Fruit fly (Drosophila melanogaster): ENCODE results near the gene Gale.
A peak's percentile ranks its signal among the peaks of the same experiment; 100 is the strongest.

Gene Gale

dm6 chr3L:609163-609562 is 39.2 kb upstream of the Gale start:
- peak; percentile 1 for TF ChIP-seq CG14655 (GFP tag; optimal IDR thresholded peaks at IDR 0.05)
- TF ChIP-seq Snoo (tag; optimal IDR thresholded peaks at IDR 0.05), result no peak
- TF ChIP-seq CG32121 (GFP tag; IDR thresholded peaks at IDR 0.05), result no peak
- TF ChIP-seq CG10348 (GFP tag; IDR thresholded peaks at IDR 0.05), result no peak
- TF ChIP-seq D1 (tag; optimal IDR thresholded peaks at IDR 0.05), result no peak
- TF ChIP-seq Pif1A (GFP tag; optimal IDR thresholded peaks at IDR 0.05), result no peak
- no peak for TF ChIP-seq CG34367 (tag; optimal IDR thresholded peaks at IDR 0.05)
- 0 out of 3 replicates have a peak, but pooled peaks have one; percentile 40 for TF ChIP-seq CG4496 (GFP tag; IDR thresholded peaks at IDR 0.05)
- no peak for TF ChIP-seq Ets98B (GFP tag; IDR thresholded peaks at IDR 0.05)
- no peak for TF ChIP-seq CG9948 (tag; optimal IDR thresholded peaks at IDR 0.05)
- TF ChIP-seq Pif1B (GFP tag; optimal IDR thresholded peaks at IDR 0.05), result no peak
- no peak for TF ChIP-seq gl (tag; optimal IDR thresholded peaks at IDR 0.05)
- TF ChIP-seq fd96Ca (GFP tag; IDR thresholded peaks at IDR 0.05), result no peak
- no peak for TF ChIP-seq rn (GFP tag; IDR thresholded peaks at IDR 0.05)
- TF ChIP-seq CG13204 (GFP tag; optimal IDR thresholded peaks at IDR 0.05), result peak; percentile 36
- TF ChIP-seq EcR (GFP tag; optimal IDR thresholded peaks at IDR 0.05), result no peak
- TF ChIP-seq CG8159 (tag; optimal IDR thresholded peaks at IDR 0.05), result no peak
- no peak for TF ChIP-seq CG15710 (tag; optimal IDR thresholded peaks at IDR 0.05)
- TF ChIP-seq CG17806 (tag; optimal IDR thresholded peaks at IDR 0.05), result no peak
- TF ChIP-seq CG8301 (tag; optimal IDR thresholded peaks at IDR 0.05), result no peak
- TF ChIP-seq CG12605 (GFP tag; IDR thresholded peaks at IDR 0.05), result no peak

DNA sequence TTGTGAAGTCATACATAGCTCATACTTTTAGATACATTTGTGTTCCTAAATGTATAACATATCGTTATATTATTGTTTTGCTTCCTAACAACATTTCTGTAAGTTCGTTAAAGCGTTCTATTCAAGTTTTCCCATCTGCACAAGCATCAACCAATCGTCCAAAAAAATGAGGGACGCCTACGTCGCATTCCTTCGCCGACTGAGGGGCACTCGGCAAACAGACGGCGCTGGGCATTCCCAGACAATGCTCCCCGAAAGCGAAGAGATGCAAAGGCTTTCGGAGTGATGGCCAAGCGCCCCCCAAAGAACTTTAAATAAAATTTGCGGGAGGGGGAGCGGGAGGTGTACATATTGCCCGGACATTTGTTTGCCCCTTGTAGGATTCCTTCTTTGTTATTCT is 37.6 kb upstream of the Gale start:
- TF ChIP-seq CG17806 (tag; optimal IDR thresholded peaks at IDR 0.05) (no peak), CG9948 (tag; optimal IDR thresholded peaks at IDR 0.05) (no peak), gl (tag; optimal IDR thresholded peaks at IDR 0.05) (no peak), CG12605 (GFP tag; IDR thresholded peaks at IDR 0.05) (no peak), CG8301 (tag; optimal IDR thresholded peaks at IDR 0.05) (no peak), CG13204 (GFP tag; optimal IDR thresholded peaks at IDR 0.05) (no peak), CG10348 (GFP tag; IDR thresholded peaks at IDR 0.05) (no peak), CG15710 (tag; optimal IDR thresholded peaks at IDR 0.05) (no peak), Pif1A (GFP tag; optimal IDR thresholded peaks at IDR 0.05) (no peak), CG32121 (GFP tag; IDR thresholded peaks at IDR 0.05) (no peak), CG8159 (tag; optimal IDR thresholded peaks at IDR 0.05) (no peak), Snoo (tag; optimal IDR thresholded peaks at IDR 0.05) (no peak), D1 (tag; optimal IDR thresholded peaks at IDR 0.05) (no peak), CG34367 (tag; optimal IDR thresholded peaks at IDR 0.05) (no peak)

dm6 chr3L:611639-612611 is 36.4 kb upstream of the Gale start:
- TF ChIP-seq gl (tag; optimal IDR thresholded peaks at IDR 0.05) (peak; percentile 33), CG10348 (GFP tag; IDR thresholded peaks at IDR 0.05) (peak; percentile 68), rn (GFP tag; IDR thresholded peaks at IDR 0.05) (peak; percentile 69), Ets98B (GFP tag; IDR thresholded peaks at IDR 0.05) (peak; percentile 93), CG8159 (tag; optimal IDR thresholded peaks at IDR 0.05) (peak; percentile 28), CG17806 (tag; optimal IDR thresholded peaks at IDR 0.05) (no peak), CG34367 (tag; optimal IDR thresholded peaks at IDR 0.05) (peak; percentile 19), CG14655 (GFP tag; optimal IDR thresholded peaks at IDR 0.05) (peak; percentile 87), Pif1A (GFP tag; optimal IDR thresholded peaks at IDR 0.05) (peak; percentile 70), CG12605 (GFP tag; IDR thresholded peaks at IDR 0.05) (peak; percentile 81), fd96Ca (GFP tag; IDR thresholded peaks at IDR 0.05) (peak; percentile 94), CG32121 (GFP tag; IDR thresholded peaks at IDR 0.05) (peak; percentile 96), Snoo (tag; optimal IDR thresholded peaks at IDR 0.05) (peak; percentile 63), CG8301 (tag; optimal IDR thresholded peaks at IDR 0.05) (peak; percentile 84), EcR (GFP tag; optimal IDR thresholded peaks at IDR 0.05) (no peak), CG4496 (GFP tag; IDR thresholded peaks at IDR 0.05) (peak; percentile 96), D1 (tag; optimal IDR thresholded peaks at IDR 0.05) (no peak), CG15710 (tag; optimal IDR thresholded peaks at IDR 0.05) (peak; percentile 42), CG13204 (GFP tag; optimal IDR thresholded peaks at IDR 0.05) (peak; percentile 40), CG9948 (tag; optimal IDR thresholded peaks at IDR 0.05) (no peak), Pif1B (GFP tag; optimal IDR thresholded peaks at IDR 0.05) (peak; percentile 56)

DNA sequence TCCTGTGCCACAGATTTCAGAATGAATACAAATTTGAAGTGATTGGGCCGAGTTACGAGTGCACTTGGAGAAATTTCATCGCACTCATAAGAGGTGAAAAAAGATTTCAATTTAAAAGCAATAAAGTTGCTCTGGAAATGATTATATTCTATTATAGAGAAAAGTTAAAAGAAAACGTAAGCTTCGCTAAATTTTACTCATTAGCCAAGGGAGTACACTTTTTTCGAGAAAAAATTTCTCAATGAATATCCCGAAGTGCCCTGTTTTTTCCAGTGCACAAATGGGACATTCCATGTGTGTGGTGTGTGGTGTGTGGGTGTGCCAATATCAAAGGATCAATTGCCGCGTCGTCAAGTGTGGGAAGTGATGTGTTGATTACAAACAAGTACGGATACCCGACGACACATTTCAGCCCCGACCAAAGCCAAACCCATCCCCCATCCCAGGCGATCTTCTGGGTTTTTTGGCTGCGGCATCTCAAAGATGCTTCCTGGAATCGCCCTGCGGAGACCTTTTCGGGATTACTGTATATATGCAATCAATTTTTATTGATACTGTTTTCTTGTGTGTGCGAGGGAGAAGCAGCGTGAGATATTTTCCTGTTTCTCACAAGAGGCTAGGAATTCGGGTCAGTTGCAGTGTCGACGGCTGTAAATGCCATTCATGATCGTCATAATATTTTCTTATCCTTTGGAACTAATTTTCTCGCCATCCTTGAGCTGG is 34.6 kb upstream of the Gale start:
- TF ChIP-seq CG32121 (GFP tag; IDR thresholded peaks at IDR 0.05), result no peak
- peak; percentile 17 for TF ChIP-seq CG8301 (tag; optimal IDR thresholded peaks at IDR 0.05)
- no peak for TF ChIP-seq gl (tag; optimal IDR thresholded peaks at IDR 0.05)
- no peak for TF ChIP-seq CG8159 (tag; optimal IDR thresholded peaks at IDR 0.05)
- TF ChIP-seq Ets98B (GFP tag; IDR thresholded peaks at IDR 0.05), result no peak
- no peak for TF ChIP-seq CG10348 (GFP tag; IDR thresholded peaks at IDR 0.05)
- no peak for TF ChIP-seq CG15710 (tag; optimal IDR thresholded peaks at IDR 0.05)
- peak; percentile 28 for TF ChIP-seq CG17806 (tag; optimal IDR thresholded peaks at IDR 0.05)
- TF ChIP-seq CG4496 (GFP tag; IDR thresholded peaks at IDR 0.05), result no peak
- no peak for TF ChIP-seq CG13204 (GFP tag; optimal IDR thresholded peaks at IDR 0.05)
- no peak for TF ChIP-seq Pif1A (GFP tag; optimal IDR thresholded peaks at IDR 0.05)
- TF ChIP-seq CG9948 (tag; optimal IDR thresholded peaks at IDR 0.05), result no peak
- no peak for TF ChIP-seq EcR (GFP tag; optimal IDR thresholded peaks at IDR 0.05)
- no peak for TF ChIP-seq CG34367 (tag; optimal IDR thresholded peaks at IDR 0.05)
- TF ChIP-seq Pif1B (GFP tag; optimal IDR thresholded peaks at IDR 0.05), result no peak
- peak; percentile 36 for TF ChIP-seq CG14655 (GFP tag; optimal IDR thresholded peaks at IDR 0.05)
- TF ChIP-seq rn (GFP tag; IDR thresholded peaks at IDR 0.05), result no peak
- TF ChIP-seq D1 (tag; optimal IDR thresholded peaks at IDR 0.05), result no peak
- TF ChIP-seq Snoo (tag; optimal IDR thresholded peaks at IDR 0.05), result peak; percentile 21
- no peak for TF ChIP-seq fd96Ca (GFP tag; IDR thresholded peaks at IDR 0.05)
- TF ChIP-seq CG12605 (GFP tag; IDR thresholded peaks at IDR 0.05), result no peak
